Worm (Caenorhabditis elegans) whole organism, midembryonic: ENCODE results near the gene Y15E3A.5.

Experiments used
- T22C8.4 ChIP-seq: fragments of 200-800 bp; sonication (Bioruptor generic); IDR thresholded peaks from 2 replicates; pipeline ENCODE4 v1.3.6; 2022; ENCODE audit warnings: missing genetic modification characterization, missing compliant biosample characterization
- cog-1 ChIP-seq: sonication (generic microtip); optimal IDR thresholded peaks from 2 replicates; lab custom pipeline; 2016; ENCODE audit warnings: missing genetic modification characterization, missing compliant biosample characterization
- flt-1 ChIP-seq: fragments of 200-800 bp; sonication (Bioruptor generic); IDR thresholded peaks from 2 replicates; pipeline ENCODE4 v1.3.6; 2022; ENCODE audit warnings: missing genetic modification characterization, missing compliant biosample characterization
- klf-2 ChIP-seq: fragments of 200-800 bp; sonication (Bioruptor generic); conservative IDR thresholded peaks from 2 replicates; pipeline ENCODE4 v1.3.6; 2022; ENCODE audit warnings: missing genetic modification reagents, missing genetic modification characterization, missing compliant biosample characterization
- med-1 ChIP-seq: sonication (generic microtip); optimal IDR thresholded peaks from 2 replicates; lab custom pipeline; 2017; ENCODE audit warnings: missing genetic modification characterization, mild to moderate bottlenecking, missing compliant biosample characterization, antibody characterized with exemption, missing genetic modification reagents; ENCODE audit not compliant: insufficient read depth
- ref-1 ChIP-seq: fragments of 200-800 bp; sonication (Bioruptor generic); conservative IDR thresholded peaks from 2 replicates; pipeline ENCODE4 v1.3.6; 2022; ENCODE audit warnings: missing genetic modification reagents, missing genetic modification characterization, missing compliant biosample characterization
- tab-1 ChIP-seq: fragments of 200-800 bp; sonication (Bioruptor generic); IDR thresholded peaks from 2 replicates; pipeline ENCODE4 v1.3.6; 2022; ENCODE audit warnings: missing genetic modification characterization, missing compliant biosample characterization
- ztf-23 ChIP-seq: fragments of 200-800 bp; sonication (Bioruptor generic); IDR thresholded peaks from 2 replicates; pipeline ENCODE4 v1.3.6; 2022; ENCODE audit warnings: missing genetic modification reagents, missing genetic modification characterization, missing compliant biosample characterization
- ztf-29 ChIP-seq: fragments of 200-800 bp; sonication (Bioruptor generic); IDR thresholded peaks from 2 replicates; pipeline ENCODE4 v1.3.6; 2022; ENCODE audit warnings: missing genetic modification reagents, missing genetic modification characterization, missing compliant biosample characterization

Y15E3A.5 gene

DNA sequence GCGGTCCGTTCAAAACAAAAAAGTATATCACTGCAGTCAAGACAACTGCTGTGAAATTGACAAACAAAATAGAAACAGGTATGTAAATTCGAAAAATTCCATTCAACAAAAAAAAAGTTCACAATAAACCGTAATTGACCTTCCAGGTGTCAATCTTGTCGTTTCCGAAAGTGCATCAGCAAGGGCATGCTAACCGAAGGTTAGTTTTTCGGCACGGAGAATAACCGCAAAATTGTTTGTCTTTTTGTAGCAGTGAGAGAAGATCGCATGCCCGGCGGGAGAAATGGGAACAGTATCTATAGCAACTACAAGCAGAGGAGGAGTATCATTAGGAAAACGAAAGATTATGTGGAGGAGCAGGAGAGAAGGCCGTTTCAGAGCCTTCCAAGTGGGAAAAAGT, 27.7 kb upstream of the Y15E3A.5 start:
- TF ChIP-seq med-1 (GFP tag; lab: Kevin White, UChicago) = no peak
- no peak for TF ChIP-seq klf-2

DNA sequence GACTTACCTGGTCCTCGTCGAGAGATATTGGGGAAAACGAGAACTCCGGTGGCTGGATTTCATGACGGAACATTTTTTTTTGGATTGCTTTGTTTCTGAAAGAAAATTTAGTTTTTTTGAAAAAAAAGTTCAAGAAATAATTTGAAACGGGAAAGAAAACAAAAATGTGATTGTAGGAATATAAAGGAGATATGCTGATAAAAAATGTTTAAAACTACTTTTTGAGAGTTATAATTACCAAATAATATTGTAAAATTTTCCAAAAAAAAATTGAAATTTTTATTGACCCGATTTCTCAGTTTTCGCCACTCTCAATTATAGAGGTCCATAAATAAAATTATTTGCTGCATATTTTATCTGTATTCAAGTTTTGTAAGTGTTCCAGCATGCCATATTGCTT, 23.2 kb upstream of the Y15E3A.5 start, which contains the start of gene glb-28:
Gene glb-28, minus strand, starts transcription at position 101 of the 400 bp plus-strand sequence.
- TF ChIP-seq tab-1 (GFP tag; lab: Robert Waterston, UW) = no peak
- no peak for TF ChIP-seq flt-1 (GFP tag; lab: Robert Waterston, UW)
- no peak for TF ChIP-seq ref-1
- no peak for TF ChIP-seq ztf-29 (GFP tag; lab: Robert Waterston, UW)
- no peak for TF ChIP-seq T22C8.4 (GFP tag; lab: Robert Waterston, UW)
- TF ChIP-seq ztf-23 (GFP tag; lab: Robert Waterston, UW) = no peak
- no peak for TF ChIP-seq cog-1
- no peak for TF ChIP-seq med-1 (GFP tag; lab: Kevin White, UChicago)
- TF ChIP-seq klf-2 = no peak

DNA sequence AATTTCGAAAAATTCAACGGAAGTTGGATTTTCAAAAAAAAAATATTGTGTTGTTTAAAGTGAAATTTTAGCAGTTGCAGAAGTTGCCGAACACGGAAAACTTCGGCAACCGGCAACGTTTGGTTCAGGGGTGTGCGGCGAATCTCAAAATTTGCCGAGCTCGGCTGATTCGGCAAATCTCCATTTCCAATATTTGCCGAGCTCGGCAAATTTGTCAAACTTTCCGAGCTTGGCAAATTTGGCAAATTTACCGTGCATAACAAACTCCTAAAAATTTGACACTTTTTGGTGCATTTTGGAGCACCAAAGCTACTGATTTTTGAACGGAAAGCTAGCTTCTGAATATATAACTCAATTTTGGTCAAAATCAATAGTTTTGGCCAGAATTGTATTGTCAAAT, 19.1 kb upstream of the Y15E3A.5 start:
- TF ChIP-seq tab-1 (GFP tag; lab: Robert Waterston, UW) (no peak), cog-1 (no peak), ztf-23 (GFP tag; lab: Robert Waterston, UW) (no peak), ref-1 (no peak), med-1 (GFP tag; lab: Kevin White, UChicago) (no peak), ztf-29 (GFP tag; lab: Robert Waterston, UW) (no peak), T22C8.4 (GFP tag; lab: Robert Waterston, UW) (no peak), klf-2 (no peak), flt-1 (GFP tag; lab: Robert Waterston, UW) (no peak)

DNA sequence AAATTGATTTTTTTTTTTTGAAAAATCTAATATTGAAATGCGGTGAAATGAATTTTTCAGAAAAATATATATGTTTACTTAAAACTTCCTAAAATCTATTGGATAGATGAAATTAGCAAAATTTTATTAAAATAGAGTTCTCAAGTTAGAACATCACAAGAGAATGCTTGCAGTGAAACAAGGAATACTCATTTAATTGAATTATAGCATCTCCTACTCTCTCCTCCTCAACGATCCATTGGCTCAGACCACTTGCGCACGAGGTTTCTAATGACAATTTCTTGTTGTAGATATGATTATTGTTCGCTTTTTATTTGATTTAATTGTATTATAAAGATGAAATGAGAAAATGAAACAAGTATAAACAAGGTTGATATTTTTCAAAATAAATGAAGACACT, 18.6 kb upstream of the Y15E3A.5 start:
- no peak for TF ChIP-seq tab-1 (GFP tag; lab: Robert Waterston, UW)
- no peak for TF ChIP-seq cog-1
- TF ChIP-seq T22C8.4 (GFP tag; lab: Robert Waterston, UW) = no peak
- no peak for TF ChIP-seq ztf-23 (GFP tag; lab: Robert Waterston, UW)
- no peak for TF ChIP-seq med-1 (GFP tag; lab: Kevin White, UChicago)
- no peak for TF ChIP-seq ref-1
- no peak for TF ChIP-seq klf-2
- no peak for TF ChIP-seq flt-1 (GFP tag; lab: Robert Waterston, UW)
- TF ChIP-seq ztf-29 (GFP tag; lab: Robert Waterston, UW) = no peak

DNA sequence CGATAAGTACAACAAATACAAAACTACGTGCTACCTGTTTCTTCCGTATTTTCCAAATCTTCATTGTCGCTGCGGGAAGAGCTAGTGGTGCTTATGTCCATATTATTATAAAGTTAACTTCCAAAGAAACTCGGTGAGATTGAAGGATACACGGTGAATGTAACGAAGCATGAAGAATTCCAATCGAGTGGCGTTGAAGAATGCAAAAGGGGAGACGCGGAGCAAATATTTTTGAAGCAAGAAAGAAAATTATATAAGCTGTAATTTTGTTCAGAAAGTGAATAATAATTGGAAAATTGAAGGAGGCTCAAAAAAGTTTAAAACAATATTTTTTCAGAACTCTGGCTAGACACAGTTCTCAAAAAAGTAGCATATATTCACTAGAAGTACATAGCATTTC, 14.6 kb upstream of the Y15E3A.5 start, which contains the start of gene Y15E3A.3:
Gene Y15E3A.3, minus strand, starts transcription at position 101 of the 400 bp plus-strand sequence.
- TF ChIP-seq ztf-29 (GFP tag; lab: Robert Waterston, UW) = no peak
- TF ChIP-seq klf-2 = no peak
- no peak for TF ChIP-seq ref-1
- no peak for TF ChIP-seq T22C8.4 (GFP tag; lab: Robert Waterston, UW)
- TF ChIP-seq flt-1 (GFP tag; lab: Robert Waterston, UW) = no peak
- no peak for TF ChIP-seq ztf-23 (GFP tag; lab: Robert Waterston, UW)
- TF ChIP-seq med-1 (GFP tag; lab: Kevin White, UChicago) = no peak
- no peak for TF ChIP-seq tab-1 (GFP tag; lab: Robert Waterston, UW)
- TF ChIP-seq cog-1 = no peak

DNA sequence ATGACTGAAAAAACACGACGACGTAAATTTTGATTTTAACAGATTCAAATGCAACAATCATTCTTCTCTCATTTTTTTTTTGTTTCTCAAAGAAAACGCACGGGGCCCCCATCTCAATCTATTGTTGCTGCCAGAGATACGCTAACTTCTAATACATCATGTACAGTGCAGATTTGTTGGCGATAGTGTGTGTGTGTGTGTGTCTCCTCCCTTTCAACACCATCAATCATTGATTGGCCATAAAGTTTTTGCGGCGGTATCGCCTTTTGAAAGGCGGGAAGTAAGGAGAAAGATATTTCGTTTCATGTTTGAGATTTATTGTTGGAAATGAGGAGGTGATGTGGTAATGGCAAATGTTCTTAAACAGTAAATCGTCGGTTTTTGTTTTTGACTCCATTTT, 13.1 kb upstream of the Y15E3A.5 start:
- TF ChIP-seq cog-1 (no peak), med-1 (GFP tag; lab: Kevin White, UChicago) (no peak), T22C8.4 (GFP tag; lab: Robert Waterston, UW) (no peak), ztf-29 (GFP tag; lab: Robert Waterston, UW) (no peak), klf-2 (no peak), flt-1 (GFP tag; lab: Robert Waterston, UW) (no peak), ztf-23 (GFP tag; lab: Robert Waterston, UW) (no peak), tab-1 (GFP tag; lab: Robert Waterston, UW) (no peak), ref-1 (no peak)

DNA sequence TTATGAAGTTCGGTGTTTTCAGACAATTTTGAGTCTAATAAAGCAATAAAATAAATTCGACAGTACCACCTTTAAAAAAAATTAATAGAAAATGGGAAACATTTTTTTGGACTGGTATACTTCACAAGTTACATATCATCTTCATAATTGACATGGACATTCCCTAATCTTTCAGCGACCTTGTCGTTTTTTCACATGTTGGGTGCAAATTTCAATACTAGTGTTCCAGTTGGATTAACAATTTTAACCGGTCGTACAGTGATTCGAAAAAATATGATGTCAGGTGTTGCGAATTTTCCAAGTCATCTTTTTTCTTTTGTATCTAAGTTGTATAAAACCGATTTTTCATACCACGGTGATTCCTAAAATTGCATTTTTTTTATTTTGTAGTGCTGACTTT, 12.0 kb upstream of the Y15E3A.5 start:
- TF ChIP-seq ztf-29 (GFP tag; lab: Robert Waterston, UW) = no peak
- TF ChIP-seq cog-1 = no peak
- TF ChIP-seq flt-1 (GFP tag; lab: Robert Waterston, UW) = no peak
- no peak for TF ChIP-seq ref-1
- TF ChIP-seq ztf-23 (GFP tag; lab: Robert Waterston, UW) = no peak
- TF ChIP-seq T22C8.4 (GFP tag; lab: Robert Waterston, UW) = no peak
- TF ChIP-seq klf-2 = no peak
- TF ChIP-seq med-1 (GFP tag; lab: Kevin White, UChicago) = no peak
- no peak for TF ChIP-seq tab-1 (GFP tag; lab: Robert Waterston, UW)

DNA sequence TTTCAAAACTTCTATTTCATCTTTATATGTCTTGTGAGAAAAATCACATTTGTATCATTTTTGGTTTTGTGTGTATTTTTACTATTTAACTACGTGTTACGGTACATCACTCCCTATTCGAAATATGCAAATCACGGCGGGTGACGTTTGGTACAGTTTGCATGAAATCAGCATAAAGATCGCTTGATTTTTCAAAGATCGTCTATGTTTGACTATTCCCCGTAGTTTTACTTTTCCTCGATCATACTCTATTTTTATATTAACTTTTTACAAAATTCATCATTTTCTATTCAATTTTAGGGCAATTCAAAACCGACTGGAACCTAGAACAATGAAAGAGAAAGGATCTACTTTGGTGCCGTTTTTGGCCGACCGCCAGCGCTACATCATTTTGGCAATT, 9.7 kb upstream of the Y15E3A.5 start, which contains the start of gene Y15E3A.4:
Gene Y15E3A.4, plus strand, starts transcription at position 301 of the 400 bp plus-strand sequence.
- TF ChIP-seq flt-1 (GFP tag; lab: Robert Waterston, UW) = no peak
- TF ChIP-seq med-1 (GFP tag; lab: Kevin White, UChicago) = no peak
- no peak for TF ChIP-seq ref-1
- TF ChIP-seq T22C8.4 (GFP tag; lab: Robert Waterston, UW) = no peak
- no peak for TF ChIP-seq ztf-29 (GFP tag; lab: Robert Waterston, UW)
- no peak for TF ChIP-seq ztf-23 (GFP tag; lab: Robert Waterston, UW)
- TF ChIP-seq klf-2 = no peak
- no peak for TF ChIP-seq cog-1
- no peak for TF ChIP-seq tab-1 (GFP tag; lab: Robert Waterston, UW)

DNA sequence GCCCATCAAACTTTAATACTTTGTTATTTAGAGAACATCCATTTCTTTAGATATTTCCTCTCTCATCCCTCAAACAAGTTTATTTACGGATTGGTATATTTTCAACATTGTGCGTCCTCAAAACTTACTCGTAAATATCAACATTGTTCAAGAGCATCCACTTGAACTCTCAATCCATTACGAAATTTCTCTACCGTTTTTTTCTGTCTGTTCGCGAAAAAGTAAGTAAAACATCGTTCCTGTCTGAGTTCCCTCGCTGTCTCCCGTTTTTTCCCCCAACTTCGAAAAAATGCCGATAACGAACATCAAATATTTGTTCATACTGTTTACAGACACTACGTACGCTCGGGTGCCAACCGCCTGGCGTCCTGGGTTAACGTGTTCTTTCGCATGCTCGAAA, 5.5 kb upstream of the Y15E3A.5 start:
- TF ChIP-seq T22C8.4 (GFP tag; lab: Robert Waterston, UW) (no peak), cog-1 (no peak), tab-1 (GFP tag; lab: Robert Waterston, UW) (no peak), med-1 (GFP tag; lab: Kevin White, UChicago) (no peak), flt-1 (GFP tag; lab: Robert Waterston, UW) (no peak)

DNA sequence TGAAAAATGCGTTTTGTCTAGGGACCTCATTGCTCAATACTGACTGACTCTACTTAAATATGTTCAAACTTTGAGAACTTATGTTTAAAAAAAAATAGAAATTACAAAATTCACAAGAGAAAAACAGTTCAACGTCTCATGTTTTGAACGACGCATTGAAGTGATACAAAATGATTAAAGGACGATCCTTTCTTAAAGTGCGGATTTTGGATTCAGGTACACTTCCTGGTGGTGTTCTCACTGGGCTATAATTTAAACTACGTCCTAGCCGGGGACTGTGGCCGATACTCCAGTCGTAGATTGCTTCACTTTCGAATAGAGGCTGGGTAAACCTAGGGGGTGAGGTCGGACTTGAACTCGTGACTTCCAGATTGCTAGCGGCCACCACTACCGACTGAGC, 4.7 kb upstream of the Y15E3A.5 start:
- TF ChIP-seq med-1 (GFP tag; lab: Kevin White, UChicago) (no peak), klf-2 (no peak), cog-1 (no peak), ztf-29 (GFP tag; lab: Robert Waterston, UW) (no peak), flt-1 (GFP tag; lab: Robert Waterston, UW) (no peak), T22C8.4 (GFP tag; lab: Robert Waterston, UW) (no peak), tab-1 (GFP tag; lab: Robert Waterston, UW) (no peak), ref-1 (no peak), ztf-23 (GFP tag; lab: Robert Waterston, UW) (no peak)
